Fruit fly (Drosophila melanogaster) whole organism, adult: Measurements from ENCODE around the gene Srp54k.
A peak's percentile ranks its signal among the peaks of the same experiment; 100 is the strongest.

ENCODE experiments used
- CG11617 ChIP-seq: fragments of 200-800 bp; sonication (Bioruptor generic); optimal IDR thresholded peaks from 2 replicates; lab custom pipeline; 2017; ENCODE audit warnings: mild to moderate bottlenecking, missing biosample characterization, missing genetic modification reagents, missing genetic modification characterization
- CG12768 ChIP-seq: fragments of 200-800 bp; sonication (Bioruptor generic); optimal IDR thresholded peaks from 2 replicates; lab custom pipeline; 2017; ENCODE audit warnings: missing biosample characterization, missing genetic modification characterization, mild to moderate bottlenecking, moderate library complexity, missing genetic modification reagents
- CG14711 ChIP-seq: fragments of 200-800 bp; sonication (Bioruptor generic); optimal IDR thresholded peaks from 2 replicates; lab custom pipeline; 2018; ENCODE audit warnings: missing biosample characterization, mild to moderate bottlenecking, missing genetic modification characterization, moderate library complexity
- CG1620 ChIP-seq: fragments of 200-800 bp; sonication (Bioruptor generic); optimal IDR thresholded peaks from 2 replicates; lab custom pipeline; 2016; ENCODE audit warnings: missing biosample characterization, missing genetic modification characterization
- CG33017 ChIP-seq: fragments of 200-800 bp; sonication (Bioruptor generic); optimal IDR thresholded peaks from 2 replicates; lab custom pipeline; 2018; ENCODE audit warnings: missing biosample characterization, mild to moderate bottlenecking, missing genetic modification characterization, moderate library complexity
- CG5204 ChIP-seq: fragments of 200-800 bp; sonication (Bioruptor generic); optimal IDR thresholded peaks from 2 replicates; lab custom pipeline; 2016; ENCODE audit warnings: missing biosample characterization, missing genetic modification characterization
- CG7045 ChIP-seq: fragments of 200-800 bp; sonication (Bioruptor generic); optimal IDR thresholded peaks from 2 replicates; lab custom pipeline; 2017; ENCODE audit warnings: missing biosample characterization, mild to moderate bottlenecking, missing genetic modification characterization
- CG7101 ChIP-seq: fragments of 200-800 bp; sonication (Bioruptor generic); optimal IDR thresholded peaks from 2 replicates; lab custom pipeline; 2018; ENCODE audit warnings: missing biosample characterization, mild to moderate bottlenecking, missing genetic modification characterization, moderate library complexity
- Clk ChIP-seq: fragments of 200-800 bp; sonication (Bioruptor generic); optimal IDR thresholded peaks from 2 replicates; lab custom pipeline; 2017; ENCODE audit warnings: missing biosample characterization, missing genetic modification characterization
- Crg-1 ChIP-seq: fragments of 200-800 bp; sonication (Bioruptor generic); optimal IDR thresholded peaks from 2 replicates; lab custom pipeline; 2016; ENCODE audit warnings: missing biosample characterization, missing genetic modification characterization
- Hr96 ChIP-seq: fragments of 200-800 bp; sonication (Bioruptor generic); optimal IDR thresholded peaks from 2 replicates; lab custom pipeline; 2016; ENCODE audit warnings: missing biosample characterization, missing genetic modification characterization
- Mnt ChIP-seq: fragments of 200-800 bp; sonication (Bioruptor generic); optimal IDR thresholded peaks from 2 replicates; lab custom pipeline; 2016; ENCODE audit warnings: missing biosample characterization, mild to moderate bottlenecking, missing genetic modification characterization
- bab1 ChIP-seq: fragments of 200-800 bp; sonication (Bioruptor generic); optimal IDR thresholded peaks from 3 replicates; lab custom pipeline; 2019; ENCODE audit warnings: missing biosample characterization, mild to moderate bottlenecking, missing genetic modification characterization, moderate library complexity
- cic ChIP-seq: fragments of 200-800 bp; sonication (Bioruptor generic); optimal IDR thresholded peaks from 2 replicates; lab custom pipeline; 2017; ENCODE audit warnings: missing biosample characterization, mild to moderate bottlenecking, missing genetic modification characterization, moderate library complexity
- cnc ChIP-seq, 2 experiments: fragments of >200 bp; optimal IDR thresholded peaks; 2 replicates each; lab custom pipeline; 2017
- kay ChIP-seq: fragments of 200-800 bp; sonication (Bioruptor generic); peaks from one replicate; lab custom pipeline; 2016; ENCODE audit warnings: missing biosample characterization, missing genetic modification characterization, borderline replicate concordance
- ovo ChIP-seq: fragments of 200-800 bp; sonication (Bioruptor generic); optimal IDR thresholded peaks from 2 replicates; lab custom pipeline; 2016; ENCODE audit warnings: missing biosample characterization, missing genetic modification characterization
- pad ChIP-seq: fragments of 200-800 bp; sonication (Bioruptor generic); optimal IDR thresholded peaks from 3 replicates; lab custom pipeline; 2017; ENCODE audit warnings: missing biosample characterization, missing genetic modification characterization, mild to moderate bottlenecking, moderate library complexity, missing genetic modification reagents
- tj ChIP-seq: fragments of 200-800 bp; sonication (Bioruptor generic); optimal IDR thresholded peaks from 3 replicates; lab custom pipeline; 2017; ENCODE audit warnings: missing biosample characterization, mild to moderate bottlenecking, missing genetic modification characterization, moderate library complexity
- toe ChIP-seq: fragments of 200-800 bp; sonication (Bioruptor generic); optimal IDR thresholded peaks from 2 replicates; lab custom pipeline; 2016; ENCODE audit warnings: missing biosample characterization, missing genetic modification characterization

Gene Srp54k

dm6 chr3L:5141380-5142101, 10.9 kb upstream of the Srp54k start, which contains the start of the genes Dhrs4 and Gdap1:
Gene Dhrs4, minus strand, starts transcription at chr3L:5141646.
Gene Gdap1, plus strand, starts transcription at chr3L:5141953.
- TF ChIP-seq tj (GFP tag; lab: Kevin White, UChicago) (peak; percentile 10), CG12768 (peak; percentile 39), Hr96 (GFP tag; lab: Kevin White, UChicago) (no peak), Clk (GFP tag; lab: Kevin White, UChicago) (no peak)

- peak; percentile 9 for TF ChIP-seq cic (GFP tag; lab: Kevin White, UChicago)
- peak; percentile 21 for TF ChIP-seq bab1 (GFP tag; lab: Kevin White, UChicago)
- TF ChIP-seq CG11617 (GFP tag; lab: Kevin White, UChicago), result peak; percentile 22
- TF ChIP-seq kay, result no peak
- no peak for TF ChIP-seq CG5204
- TF ChIP-seq Mnt (GFP tag; lab: Kevin White, UChicago), result peak; percentile 31
- peak; percentile 24 for TF ChIP-seq tj (GFP tag; lab: Kevin White, UChicago)
- TF ChIP-seq CG14711, result peak; percentile 14
Observed at dm6 chr3L:5145814-5146244, 6.6 kb upstream of the Srp54k start, which contains the start of the genes Fitm and AlaRS-m. Gene Fitm, minus strand, starts transcription at chr3L:5146063. Gene AlaRS-m, plus strand, starts transcription at chr3L:5146098.

DNA sequence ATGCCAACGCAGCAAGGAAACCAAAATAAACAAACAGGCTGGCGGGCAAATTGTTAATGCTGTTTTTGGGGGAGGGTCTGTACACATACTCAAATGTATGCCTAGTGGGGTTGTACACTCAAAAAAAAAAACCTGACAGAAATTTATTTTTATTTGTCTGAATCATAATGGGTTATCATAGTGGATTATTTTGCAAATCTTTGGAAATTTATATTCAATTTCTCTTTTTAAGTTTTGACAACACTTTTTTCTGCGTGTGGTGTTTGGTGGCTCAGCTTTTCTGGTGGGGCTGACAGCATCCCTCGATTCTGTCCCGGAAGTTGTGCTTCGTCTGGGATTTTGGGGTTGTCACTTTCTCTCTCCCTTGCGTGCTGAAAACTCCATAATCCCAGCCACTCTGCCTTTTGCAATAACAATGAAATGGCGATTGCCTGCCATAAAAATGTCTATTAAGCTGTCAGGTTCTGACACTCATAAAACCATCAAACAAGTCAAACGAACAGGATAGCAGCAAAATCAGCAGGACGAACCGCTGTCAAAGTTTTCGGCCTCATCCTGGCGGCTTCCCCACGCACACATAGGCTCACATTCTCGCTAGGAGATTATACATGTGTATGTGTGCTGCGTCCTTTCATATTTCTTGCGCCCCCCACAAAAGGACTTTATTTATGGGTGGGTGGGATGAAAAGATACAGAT, 2.6 kb downstream of the Srp54k start:
- TF ChIP-seq CG5204, result no peak
- TF ChIP-seq CG14711, result no peak
- no peak for TF ChIP-seq ovo (GFP tag; lab: Kevin White, UChicago)
- no peak for TF ChIP-seq Mnt (GFP tag; lab: Kevin White, UChicago)
- no peak for TF ChIP-seq pad (GFP tag; lab: Kevin White, UChicago)
- TF ChIP-seq cnc (optimal IDR thresholded peaks at IDR 0.05; lab: Kevin White, UChicago), result no peak
- no peak for TF ChIP-seq Crg-1 (GFP tag; lab: Kevin White, UChicago)
- no peak for TF ChIP-seq bab1 (GFP tag; lab: Kevin White, UChicago)
- TF ChIP-seq CG1620, result no peak
- TF ChIP-seq tj (GFP tag; lab: Kevin White, UChicago), result no peak
- TF ChIP-seq kay, result no peak
- no peak for TF ChIP-seq Clk (GFP tag; lab: Kevin White, UChicago)
- TF ChIP-seq CG33017 (tag; lab: Kevin White, UChicago), result no peak
- TF ChIP-seq CG12768, result no peak
- no peak for TF ChIP-seq CG7045 (GFP tag; lab: Kevin White, UChicago)
- no peak for TF ChIP-seq CG11617 (GFP tag; lab: Kevin White, UChicago)

dm6 chr3L:5172470-5172869, 20.0 kb downstream of the Srp54k start:
- TF ChIP-seq toe (GFP tag; lab: Kevin White, UChicago) (no peak), tj (GFP tag; lab: Kevin White, UChicago) (peak; percentile 63)

dm6 chr3L:5176071-5176470, 23.6 kb downstream of the Srp54k start:
- TF ChIP-seq kay (peak; percentile 3), pad (GFP tag; lab: Kevin White, UChicago) (no peak)

dm6 chr3L:5176789-5177188, 24.3 kb downstream of the Srp54k start:
- TF ChIP-seq CG11617 (GFP tag; lab: Kevin White, UChicago) (no peak), pad (GFP tag; lab: Kevin White, UChicago) (no peak), cic (GFP tag; lab: Kevin White, UChicago) (peak; percentile 25)

dm6 chr3L:5178903-5179302, 26.4 kb downstream of the Srp54k start:
- TF ChIP-seq CG33017 (tag; lab: Kevin White, UChicago), result no peak
- no peak for TF ChIP-seq Mnt (GFP tag; lab: Kevin White, UChicago)
- TF ChIP-seq pad (GFP tag; lab: Kevin White, UChicago), result no peak
- TF ChIP-seq CG14711, result no peak
- TF ChIP-seq ovo (GFP tag; lab: Kevin White, UChicago), result no peak
- no peak for TF ChIP-seq CG12768
- no peak for TF ChIP-seq cnc (optimal IDR thresholded peaks at IDR 0.05; lab: Kevin White, UChicago)
- no peak for TF ChIP-seq Crg-1 (GFP tag; lab: Kevin White, UChicago)
- TF ChIP-seq CG11617 (GFP tag; lab: Kevin White, UChicago), result no peak
- no peak for TF ChIP-seq toe (GFP tag; lab: Kevin White, UChicago)
- TF ChIP-seq CG7045 (GFP tag; lab: Kevin White, UChicago), result no peak
- no peak for TF ChIP-seq CG7101 (tag; lab: Kevin White, UChicago)
- no peak for TF ChIP-seq kay
- no peak for TF ChIP-seq CG1620
- TF ChIP-seq CG5204, result no peak
- TF ChIP-seq bab1 (GFP tag; lab: Kevin White, UChicago), result no peak
- TF ChIP-seq cic (GFP tag; lab: Kevin White, UChicago), result no peak
- no peak for TF ChIP-seq Clk (GFP tag; lab: Kevin White, UChicago)
- no peak for TF ChIP-seq Hr96 (GFP tag; lab: Kevin White, UChicago)
